Fruit fly (Drosophila melanogaster) whole organism, prepupa: ENCODE measurements around the gene PGAP5.

Source experiments
- Blimp-1 ChIP-seq: fragments of 200-800 bp; sonication (Bioruptor generic); optimal IDR thresholded peaks from 3 replicates; lab custom pipeline; 2017; ENCODE audit warnings: missing biosample characterization, missing genetic modification characterization, mild to moderate bottlenecking, moderate library complexity, missing genetic modification reagents
- CG10631 ChIP-seq: fragments of 200-800 bp; sonication (Bioruptor generic); optimal IDR thresholded peaks from 2 replicates; lab custom pipeline; 2016; ENCODE audit warnings: missing biosample characterization, missing genetic modification characterization
- CG16779 ChIP-seq: fragments of 200-800 bp; sonication (Bioruptor generic); optimal IDR thresholded peaks from 3 replicates; lab custom pipeline; 2017; ENCODE audit warnings: missing biosample characterization, mild to moderate bottlenecking, missing genetic modification characterization
- CG3032 ChIP-seq: fragments of 200-800 bp; optimal IDR thresholded peaks from 2 replicates; lab custom pipeline; 2019; ENCODE audit warnings: missing biosample characterization, mild to moderate bottlenecking, missing genetic modification characterization, moderate library complexity
- CG31627 ChIP-seq: fragments of 200-800 bp; sonication (Bioruptor generic); optimal IDR thresholded peaks from 3 replicates; lab custom pipeline; 2016; ENCODE audit warnings: missing biosample characterization, missing genetic modification characterization
- CG32006 ChIP-seq: fragments of 200-800 bp; sonication (Bioruptor generic); optimal IDR thresholded peaks from 3 replicates; lab custom pipeline; 2017; ENCODE audit warnings: missing biosample characterization, mild to moderate bottlenecking, missing genetic modification characterization
- CG34406 ChIP-seq: fragments of 200-800 bp; sonication (Bioruptor generic); optimal IDR thresholded peaks from 3 replicates; lab custom pipeline; 2016; ENCODE audit warnings: missing biosample characterization, missing genetic modification characterization
- CG3919 ChIP-seq: fragments of 200-800 bp; sonication (Bioruptor generic); optimal IDR thresholded peaks from 3 replicates; lab custom pipeline; 2016; ENCODE audit warnings: missing biosample characterization, missing genetic modification characterization
- CG4318 ChIP-seq: fragments of 200-800 bp; sonication (Bioruptor generic); optimal IDR thresholded peaks from 3 replicates; lab custom pipeline; 2017; ENCODE audit warnings: missing biosample characterization, mild to moderate bottlenecking, missing genetic modification characterization
- CG6163 ChIP-seq: fragments of 200-800 bp; sonication (Bioruptor generic); IDR thresholded peaks from 3 replicates; pipeline ENCODE4 v1.3.6; 2022; ENCODE audit warnings: missing biosample characterization, missing genetic modification characterization
- CG6792 ChIP-seq: fragments of 200-800 bp; sonication (Bioruptor generic); optimal IDR thresholded peaks from 3 replicates; lab custom pipeline; 2016; ENCODE audit warnings: missing biosample characterization, missing genetic modification characterization
- CG6808 ChIP-seq: fragments of 200-800 bp; sonication (Bioruptor generic); optimal IDR thresholded peaks from 3 replicates; lab custom pipeline; 2017; ENCODE audit warnings: missing biosample characterization, missing genetic modification characterization, mild to moderate bottlenecking, moderate library complexity, missing genetic modification reagents
- CG6854 ChIP-seq: fragments of 200-800 bp; sonication (Bioruptor generic); optimal IDR thresholded peaks from 2 replicates; lab custom pipeline; 2017; ENCODE audit warnings: missing biosample characterization, mild to moderate bottlenecking, missing genetic modification characterization
- CG7368 ChIP-seq: fragments of 200-800 bp; sonication (Bioruptor generic); optimal IDR thresholded peaks from 3 replicates; lab custom pipeline; 2016; ENCODE audit warnings: missing biosample characterization, missing genetic modification characterization
- CG8632 ChIP-seq: fragments of 200-800 bp; sonication (Bioruptor generic); optimal IDR thresholded peaks from 3 replicates; lab custom pipeline; 2016; ENCODE audit warnings: missing biosample characterization, missing genetic modification characterization
- CG9139 ChIP-seq: fragments of 200-800 bp; sonication (Bioruptor generic); optimal IDR thresholded peaks from 3 replicates; lab custom pipeline; 2017; ENCODE audit warnings: missing biosample characterization, mild to moderate bottlenecking, missing genetic modification characterization
- Eip78C ChIP-seq: fragments of 200-800 bp; sonication (Bioruptor generic); peaks from one replicate; lab custom pipeline; 2016; ENCODE audit warnings: missing biosample characterization, missing genetic modification characterization
- Ets21C ChIP-seq: fragments of 200-800 bp; sonication (Bioruptor generic); optimal IDR thresholded peaks from 3 replicates; lab custom pipeline; 2016; ENCODE audit warnings: missing biosample characterization, missing genetic modification characterization
- Gug ChIP-seq: fragments of 200-800 bp; sonication (Bioruptor generic); IDR thresholded peaks from 2 replicates; pipeline ENCODE4 v1.3.6; 2022; ENCODE audit warnings: missing biosample characterization, missing genetic modification characterization
- Hr39 ChIP-seq: fragments of 200-800 bp; sonication (Bioruptor generic); optimal IDR thresholded peaks from 2 replicates; lab custom pipeline; 2016; ENCODE audit warnings: missing biosample characterization, missing genetic modification characterization
- Hr4 ChIP-seq: fragments of 200-800 bp; sonication (Bioruptor generic); optimal IDR thresholded peaks from 3 replicates; lab custom pipeline; 2016; ENCODE audit warnings: missing biosample characterization, missing genetic modification characterization
- Lpt ChIP-seq: fragments of 200-800 bp; sonication (Bioruptor generic); optimal IDR thresholded peaks from 3 replicates; lab custom pipeline; 2016; ENCODE audit warnings: missing biosample characterization, missing genetic modification characterization
- Met ChIP-seq: fragments of 200-800 bp; sonication (Bioruptor generic); optimal IDR thresholded peaks from 3 replicates; lab custom pipeline; 2016; ENCODE audit warnings: missing biosample characterization, missing genetic modification characterization
- OdsH ChIP-seq: fragments of 200-800 bp; sonication (Bioruptor generic); optimal IDR thresholded peaks from 3 replicates; lab custom pipeline; 2016; ENCODE audit warnings: missing biosample characterization, missing genetic modification characterization
- Sox14 ChIP-seq: fragments of 200-800 bp; sonication (Bioruptor generic); optimal IDR thresholded peaks from 3 replicates; lab custom pipeline; 2016; ENCODE audit warnings: missing biosample characterization, missing genetic modification characterization
- Sox15 ChIP-seq: fragments of 200-800 bp; sonication (Bioruptor generic); optimal IDR thresholded peaks from 3 replicates; lab custom pipeline; 2016; ENCODE audit warnings: missing biosample characterization, missing genetic modification characterization
- achi ChIP-seq: fragments of 200-800 bp; sonication (Bioruptor generic); optimal IDR thresholded peaks from 3 replicates; lab custom pipeline; 2016; ENCODE audit warnings: missing biosample characterization, missing genetic modification characterization
- cyc ChIP-seq: fragments of 200-800 bp; sonication (Bioruptor generic); optimal IDR thresholded peaks from 3 replicates; lab custom pipeline; 2016; ENCODE audit warnings: missing biosample characterization, missing genetic modification characterization
- dac ChIP-seq: fragments of 200-800 bp; sonication (Bioruptor generic); optimal IDR thresholded peaks from 2 replicates; lab custom pipeline; 2017; ENCODE audit warnings: missing biosample characterization, mild to moderate bottlenecking, missing genetic modification characterization
- dsx ChIP-seq: fragments of 200-800 bp; optimal IDR thresholded peaks from 3 replicates; lab custom pipeline; 2019; ENCODE audit warnings: missing biosample characterization, mild to moderate bottlenecking, missing genetic modification characterization, moderate library complexity; ENCODE audit not compliant: poor library complexity, severe bottlenecking
- esn ChIP-seq: fragments of 200-800 bp; sonication (Bioruptor generic); optimal IDR thresholded peaks from 2 replicates; lab custom pipeline; 2016; ENCODE audit warnings: missing biosample characterization, mild to moderate bottlenecking, missing genetic modification characterization, moderate library complexity
- fd59A ChIP-seq: fragments of 200-800 bp; sonication (Bioruptor generic); optimal IDR thresholded peaks from 2 replicates; lab custom pipeline; 2017; ENCODE audit warnings: missing biosample characterization, mild to moderate bottlenecking, missing genetic modification characterization, missing genetic modification reagents
- fkh ChIP-seq: fragments of 200-800 bp; sonication (Bioruptor generic); optimal IDR thresholded peaks from 3 replicates; lab custom pipeline; 2017; ENCODE audit warnings: missing biosample characterization, mild to moderate bottlenecking, missing genetic modification characterization, moderate library complexity
- ss ChIP-seq, 2 experiments: fragments of 200-800 bp; sonication (Bioruptor generic); optimal IDR thresholded peaks; 2 replicates in 1 of 2; 3 replicates in 1 of 2; lab custom pipeline; 2017 to 2018; ENCODE audit warnings: mild to moderate bottlenecking in 2 of 2, missing biosample characterization in 2 of 2, missing genetic modification characterization in 2 of 2, moderate library complexity in 1 of 2
- topi ChIP-seq: fragments of 200-800 bp; sonication (Bioruptor generic); optimal IDR thresholded peaks from 3 replicates; lab custom pipeline; 2016; ENCODE audit warnings: missing biosample characterization, missing genetic modification characterization
- vri ChIP-seq: fragments of 200-800 bp; sonication (Bioruptor generic); optimal IDR thresholded peaks from 3 replicates; lab custom pipeline; 2016; ENCODE audit warnings: missing biosample characterization, mild to moderate bottlenecking, missing genetic modification characterization

The PGAP5 gene

dm6 chr2L:8232389-8232788 is 33.7 kb downstream of the PGAP5 start (continued):
- TF ChIP-seq Hr39: peak; percentile 59
- TF ChIP-seq CG6163 (GFP tag; lab: Robert Waterston, UW): peak; percentile 93
- peak; percentile 72 for TF ChIP-seq Met (GFP tag; lab: Kevin White, UChicago)
- peak; percentile 76 for TF ChIP-seq CG32006
- peak; percentile 86 for TF ChIP-seq fd59A (GFP tag; lab: Kevin White, UChicago)
- peak; percentile 82 for TF ChIP-seq OdsH
- TF ChIP-seq Sox15 (GFP tag; lab: Kevin White, UChicago): peak; percentile 48
- TF ChIP-seq dsx (GFP tag; lab: Kevin White, UChicago): peak; percentile 88
- TF ChIP-seq, all 60 proteins: peak for 55

dm6 chr2L:8233571-8233970 is 34.9 kb downstream of the PGAP5 start:
- peak; percentile 39 for TF ChIP-seq Blimp-1 (GFP tag; lab: Kevin White, UChicago)
- TF ChIP-seq CG16779 (tag; lab: Kevin White, UChicago): no peak
- TF ChIP-seq Sox14 (GFP tag; lab: Kevin White, UChicago): no peak
- TF ChIP-seq achi: no peak
- peak; percentile 25 for TF ChIP-seq CG8632 (GFP tag; lab: Kevin White, UChicago)
- TF ChIP-seq esn: peak; percentile 18
- peak; percentile 28 for TF ChIP-seq Eip78C
- TF ChIP-seq CG6792 (GFP tag; lab: Kevin White, UChicago): peak; percentile 41
- peak; percentile 26 for TF ChIP-seq CG34406 (GFP tag; lab: Kevin White, UChicago)
- TF ChIP-seq ss (GFP tag; optimal IDR thresholded peaks at IDR 0.05; lab: Kevin White, UChicago): peak; percentile 3 to 45
- peak; percentile 16 for TF ChIP-seq vri (GFP tag; lab: Kevin White, UChicago)
- TF ChIP-seq Ets21C: no peak
- TF ChIP-seq CG6854 (GFP tag; lab: Kevin White, UChicago): no peak
- TF ChIP-seq CG6163 (GFP tag; lab: Robert Waterston, UW): no peak
- TF ChIP-seq Met (GFP tag; lab: Kevin White, UChicago): peak; percentile 31
- TF ChIP-seq CG32006: no peak
- peak; percentile 35 for TF ChIP-seq fkh (GFP tag; lab: Kevin White, UChicago)
- TF ChIP-seq CG10631 (GFP tag; lab: Kevin White, UChicago): peak; percentile 2

DNA sequence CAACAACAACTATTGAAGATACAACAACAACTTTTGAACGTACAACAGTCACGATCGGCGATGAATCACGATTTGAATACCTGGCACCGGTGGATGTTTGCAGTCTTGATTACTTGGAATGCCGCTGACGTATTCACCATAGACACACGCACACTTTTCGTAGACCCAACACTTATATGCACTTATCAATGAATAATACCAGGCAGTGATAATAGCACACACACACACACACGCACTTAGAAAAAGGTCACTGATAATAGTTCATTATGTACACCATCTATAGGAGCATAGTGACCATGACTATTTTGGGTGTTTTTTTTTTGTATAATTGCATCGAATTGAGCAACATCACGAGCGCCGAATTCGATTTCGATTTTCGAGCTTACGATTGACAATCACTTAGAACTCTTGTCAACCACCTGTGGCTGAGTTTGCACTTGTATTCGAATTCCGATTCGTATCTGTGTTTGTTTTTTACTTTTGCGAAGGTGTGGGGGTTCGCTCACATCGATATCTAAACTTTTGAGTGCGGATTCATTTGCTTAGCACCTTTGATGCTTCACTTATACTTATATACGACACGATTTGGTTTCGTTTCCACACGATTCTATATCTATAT is 40.5 kb downstream of the PGAP5 start:
- TF ChIP-seq fkh (GFP tag; lab: Kevin White, UChicago) (peak; percentile 80), CG9139 (GFP tag; lab: Kevin White, UChicago) (no peak)

DNA sequence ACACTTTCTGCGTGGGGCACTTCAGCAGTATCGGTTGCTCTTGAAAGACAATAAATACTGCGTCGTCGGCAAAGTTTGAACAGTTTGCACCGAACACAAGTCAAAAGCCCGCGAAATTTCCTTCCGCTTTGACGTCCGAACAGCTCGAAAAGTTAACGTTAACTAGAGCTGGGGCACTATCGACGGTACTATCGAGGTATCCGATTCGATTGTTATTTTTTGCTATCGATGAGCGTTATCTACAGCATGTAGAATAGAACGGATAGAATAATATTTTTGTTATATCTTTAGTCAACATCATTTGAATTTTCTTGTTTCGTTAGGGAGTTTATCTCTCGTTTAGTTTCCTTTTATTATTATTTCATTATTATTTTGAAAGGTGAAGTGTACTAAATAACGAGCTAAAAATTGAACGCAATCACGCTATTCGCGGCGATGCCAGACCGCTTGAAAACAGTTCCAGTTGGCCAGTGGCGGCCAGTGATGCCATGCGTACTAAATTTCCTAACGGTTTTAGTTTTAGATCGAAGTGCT is 41.1 kb downstream of the PGAP5 start, which contains the start of gene Pvr:
Pvr (minus strand) TSS at position 167 of the 534 bp plus-strand sequence.
- TF ChIP-seq CG4318 (GFP tag; lab: Kevin White, UChicago) (no peak), fd59A (GFP tag; lab: Kevin White, UChicago) (no peak), achi (peak; percentile 14), dac (GFP tag; lab: Kevin White, UChicago) (no peak), CG16779 (tag; lab: Kevin White, UChicago) (no peak), CG10631 (GFP tag; lab: Kevin White, UChicago) (no peak), Lpt (GFP tag; lab: Kevin White, UChicago) (no peak), Hr39 (no peak), CG7368 (GFP tag; lab: Kevin White, UChicago) (no peak), CG32006 (no peak), dsx (GFP tag; lab: Kevin White, UChicago) (no peak), Hr4 (GFP tag; lab: Kevin White, UChicago) (peak; percentile 8), Blimp-1 (GFP tag; lab: Kevin White, UChicago) (no peak), topi (GFP tag; lab: Kevin White, UChicago) (peak; percentile 20), Gug (no peak), CG31627 (GFP tag; lab: Kevin White, UChicago) (no peak), Eip78C (peak; percentile 67), CG6808 (GFP tag; lab: Kevin White, UChicago) (peak; percentile 99), cyc (GFP tag; lab: Kevin White, UChicago) (no peak), CG9139 (GFP tag; lab: Kevin White, UChicago) (no peak), CG3919 (GFP tag; lab: Kevin White, UChicago) (no peak), CG3032 (tag; lab: Kevin White, UChicago) (no peak)
